Fruit fly (Drosophila melanogaster) ovary, adult (tissue): ENCODE results near the gene Bacc.
A peak's percentile ranks its signal among the peaks of the same experiment; 100 is the strongest.

ENCODE experiments used
- CG17801 ChIP-seq: fragments of 200-800 bp; optimal IDR thresholded peaks from 2 replicates; lab custom pipeline; 2019; ENCODE audit warnings: missing biosample characterization, mild to moderate bottlenecking, missing genetic modification characterization, moderate library complexity; ENCODE audit not compliant: partially characterized antibody

The Bacc gene

DNA sequence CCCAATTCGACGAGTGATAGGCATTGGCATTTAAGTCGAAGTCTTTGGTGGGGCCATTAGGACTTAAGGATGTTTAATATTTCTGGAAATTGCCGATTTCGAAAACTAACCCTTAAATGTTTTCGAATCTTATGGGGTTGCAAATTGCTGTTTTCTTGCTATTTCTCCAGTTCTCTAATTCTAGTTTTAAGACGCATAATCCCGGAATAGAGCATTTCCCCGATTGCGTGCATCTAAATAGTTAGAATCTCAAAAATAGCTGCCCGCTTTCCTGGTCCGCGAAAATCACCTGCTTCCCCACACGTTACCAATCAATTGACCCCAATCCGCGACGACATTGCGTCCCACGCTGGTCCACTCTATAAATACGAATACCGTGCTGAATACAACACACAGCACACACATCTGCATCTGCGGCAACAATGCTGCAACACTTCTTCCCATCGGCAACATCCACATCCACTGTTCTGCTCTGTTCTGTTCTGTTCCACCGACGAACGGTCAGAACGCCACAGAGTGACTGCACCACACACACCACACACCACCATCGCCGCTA lies at the start of gene Bacc:
Gene Bacc, plus strand, starts transcription at position 542 of the 556 bp plus-strand sequence.
- TF ChIP-seq CG17801: peak; percentile 89

DNA sequence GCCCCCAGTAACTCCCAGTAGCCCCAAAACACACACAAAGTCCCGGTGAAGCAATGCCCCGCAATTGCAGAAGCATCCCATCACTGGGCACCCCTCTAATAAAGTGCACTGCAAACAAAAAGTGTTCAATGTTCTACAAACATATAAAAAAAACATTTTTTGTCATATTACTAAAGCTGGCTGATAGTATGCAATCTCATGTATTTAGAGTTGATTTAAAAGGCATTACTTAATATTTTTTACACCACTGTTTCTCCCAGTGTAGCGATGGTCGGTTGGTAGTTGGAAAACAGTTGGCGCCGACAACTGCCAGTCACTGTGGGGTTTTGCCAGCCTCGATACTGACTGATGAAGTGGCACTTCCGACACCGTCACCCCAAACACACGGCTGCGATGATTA lies 31.9 kb upstream of the Bacc start:
- TF ChIP-seq CG17801: no peak

DNA sequence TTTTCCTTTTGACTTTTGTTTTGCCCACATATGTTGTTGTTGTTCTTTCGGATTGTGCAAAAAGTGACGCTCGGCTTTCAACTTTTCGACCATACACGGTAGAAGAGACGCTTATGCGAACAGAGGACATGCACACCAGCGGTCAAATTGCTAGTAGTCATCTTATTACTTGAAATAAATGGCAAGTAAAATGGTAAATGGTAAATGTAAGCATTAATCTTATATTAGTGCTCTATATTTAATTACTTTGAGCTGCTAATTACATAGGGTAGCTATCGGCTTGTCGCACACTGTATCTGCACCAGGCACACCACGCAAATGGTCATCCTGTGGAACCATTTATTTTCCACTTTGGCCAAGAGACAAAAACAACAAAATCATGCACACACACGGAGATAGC lies 30.9 kb upstream of the Bacc start:
- TF ChIP-seq CG17801: no peak

DNA sequence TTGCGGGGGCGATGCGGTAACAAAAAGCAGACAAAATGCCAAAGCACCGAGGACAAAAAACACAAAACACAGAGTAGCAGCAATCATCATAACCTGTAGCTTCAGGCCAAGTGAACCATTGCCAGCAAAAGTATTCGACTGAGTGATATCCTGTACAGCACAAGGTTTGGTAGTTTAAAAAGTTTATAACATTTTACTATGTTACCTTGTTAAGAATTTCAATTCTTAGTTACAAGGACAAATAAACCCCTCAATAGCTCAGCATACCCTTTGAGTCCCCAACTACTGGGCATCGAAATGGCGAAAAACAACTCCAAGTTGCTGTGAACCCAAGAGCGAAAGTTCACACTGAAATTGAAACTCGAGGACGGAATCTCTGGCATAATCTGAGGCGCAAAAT lies 29.1 kb upstream of the Bacc start:
- TF ChIP-seq CG17801: no peak

DNA sequence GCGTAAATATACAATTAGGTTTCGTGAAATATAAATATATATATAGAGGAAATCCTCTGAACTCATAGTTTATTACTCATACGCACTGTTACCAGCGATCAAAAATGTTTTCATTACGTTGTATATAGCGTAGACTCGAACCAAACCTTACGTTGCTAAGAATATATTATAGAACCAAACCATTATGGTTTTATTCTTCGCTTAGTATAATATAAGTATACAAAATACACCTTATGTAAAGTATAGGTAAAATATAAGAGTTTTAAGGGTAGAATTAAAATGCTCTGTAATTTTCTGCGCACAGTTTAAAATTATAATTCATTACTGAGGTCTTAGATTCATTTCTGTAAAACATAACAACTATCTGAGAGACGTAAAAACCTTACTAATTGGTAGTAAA lies 27.8 kb upstream of the Bacc start:
- TF ChIP-seq CG17801: no peak

DNA sequence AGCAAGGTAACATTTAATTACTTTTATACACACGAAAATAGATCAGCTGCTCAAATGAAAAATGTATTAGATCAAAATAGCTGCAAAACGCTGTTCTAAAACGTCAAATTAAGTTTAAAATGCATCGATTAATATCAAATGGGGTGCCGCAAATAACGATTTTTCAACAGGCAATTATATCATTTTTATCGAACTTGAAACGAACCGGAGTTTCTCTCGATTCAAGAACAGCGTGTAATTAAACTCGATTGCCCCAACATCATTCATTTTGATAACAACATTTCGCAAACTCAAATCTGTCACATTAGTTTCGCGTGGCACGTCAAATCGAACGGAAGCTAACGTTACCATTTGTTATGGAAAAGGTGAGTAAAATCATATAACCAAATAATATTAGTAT lies 26.9 kb upstream of the Bacc start, which contains the start of gene CG31689:
Gene CG31689, plus strand, starts transcription at position 301 of the 400 bp plus-strand sequence.
- no peak for TF ChIP-seq CG17801

DNA sequence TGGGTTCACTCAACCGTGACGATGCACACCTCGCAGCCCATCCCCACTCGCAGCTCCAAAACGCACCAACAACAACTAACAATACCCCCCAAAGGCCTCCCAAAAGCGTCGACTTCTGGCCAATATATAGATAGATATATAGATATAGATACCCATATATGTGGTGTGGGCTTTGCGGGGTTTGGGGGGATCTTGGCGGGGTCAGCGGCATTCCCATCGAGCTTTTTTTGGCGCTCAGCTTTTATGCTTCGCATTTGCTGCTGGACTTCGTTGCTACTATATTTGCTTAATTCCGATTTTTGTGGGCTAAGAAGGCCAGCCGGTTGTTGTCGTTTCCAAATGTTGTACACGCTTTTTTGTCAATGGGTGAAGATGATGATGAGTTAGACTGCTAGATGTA lies 24.9 kb upstream of the Bacc start:
- TF ChIP-seq CG17801: no peak

DNA sequence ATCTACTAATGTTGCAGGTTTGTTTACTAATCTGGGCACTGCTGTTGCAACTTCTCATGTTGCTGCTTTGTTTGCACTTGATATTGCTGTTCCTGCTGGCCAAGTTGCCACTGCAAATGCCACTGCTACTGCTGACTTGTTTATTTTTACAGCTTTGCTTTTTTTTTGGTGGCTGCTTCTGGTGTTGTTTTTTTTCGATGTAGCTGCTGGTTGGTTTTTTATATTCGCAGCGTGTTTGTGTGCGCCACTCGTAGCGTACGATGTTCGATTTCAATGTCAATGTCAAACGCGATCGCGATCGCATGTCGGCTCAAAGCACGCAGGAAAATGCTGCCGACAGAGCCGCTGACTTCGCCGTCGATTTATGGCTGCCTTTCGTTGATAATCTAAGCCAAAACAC lies 24.4 kb upstream of the Bacc start:
- no peak for TF ChIP-seq CG17801

DNA sequence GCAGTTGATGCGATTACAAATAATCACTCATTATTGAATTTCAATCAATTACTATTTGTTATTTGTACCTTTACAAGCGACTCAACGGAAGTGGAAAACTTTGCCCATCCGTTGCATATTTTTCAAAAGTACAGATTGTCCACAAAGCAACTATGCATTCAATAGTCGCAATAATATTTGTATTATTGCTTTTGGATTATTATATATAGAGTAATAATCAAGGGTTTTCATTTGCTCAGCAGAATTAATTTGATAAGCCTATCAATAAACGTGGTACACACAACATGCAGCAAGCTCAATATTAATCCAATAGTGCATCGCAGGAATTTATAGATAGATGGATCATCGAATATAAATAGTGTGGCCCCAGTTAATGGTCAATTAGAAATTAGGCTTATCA lies 23.7 kb upstream of the Bacc start:
- TF ChIP-seq CG17801: no peak

DNA sequence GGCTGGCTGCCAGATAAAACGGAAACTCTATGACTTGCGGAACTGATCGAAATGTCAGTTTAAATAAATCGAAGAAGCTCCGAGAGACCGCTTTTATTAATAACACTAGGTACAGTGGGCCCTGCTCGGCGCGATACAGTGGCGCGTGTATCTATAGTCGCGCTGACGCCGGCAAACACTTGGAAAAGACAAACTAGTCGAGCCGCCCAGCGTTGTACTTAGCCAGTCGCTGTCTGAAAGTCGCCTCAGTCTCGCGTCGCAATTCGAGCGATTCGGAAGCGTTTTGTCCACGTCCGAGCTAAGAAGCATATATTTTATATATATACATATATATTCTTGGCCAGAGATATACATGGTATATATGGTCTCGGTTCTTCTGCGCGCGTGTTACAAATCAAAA lies 22.4 kb upstream of the Bacc start:
- TF ChIP-seq CG17801: no peak

DNA sequence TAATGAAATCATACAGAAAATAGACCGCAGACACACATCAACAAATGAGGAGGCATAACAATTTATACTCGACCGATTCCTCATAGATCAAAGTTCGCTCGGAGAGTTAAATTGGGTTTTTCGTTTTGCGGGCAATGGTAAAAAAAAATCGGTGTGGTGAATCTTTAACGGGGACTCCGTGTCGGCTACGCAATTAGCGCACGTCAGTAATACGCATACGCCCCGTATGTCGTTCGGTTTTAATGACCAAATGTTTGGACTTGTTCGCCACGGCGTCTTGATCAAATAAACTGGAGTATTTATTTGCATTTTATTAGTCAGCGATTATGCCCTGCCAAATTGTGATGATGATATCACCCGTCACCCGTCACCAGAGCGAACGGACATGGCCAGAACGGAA lies 21.5 kb upstream of the Bacc start:
- TF ChIP-seq CG17801: no peak

DNA sequence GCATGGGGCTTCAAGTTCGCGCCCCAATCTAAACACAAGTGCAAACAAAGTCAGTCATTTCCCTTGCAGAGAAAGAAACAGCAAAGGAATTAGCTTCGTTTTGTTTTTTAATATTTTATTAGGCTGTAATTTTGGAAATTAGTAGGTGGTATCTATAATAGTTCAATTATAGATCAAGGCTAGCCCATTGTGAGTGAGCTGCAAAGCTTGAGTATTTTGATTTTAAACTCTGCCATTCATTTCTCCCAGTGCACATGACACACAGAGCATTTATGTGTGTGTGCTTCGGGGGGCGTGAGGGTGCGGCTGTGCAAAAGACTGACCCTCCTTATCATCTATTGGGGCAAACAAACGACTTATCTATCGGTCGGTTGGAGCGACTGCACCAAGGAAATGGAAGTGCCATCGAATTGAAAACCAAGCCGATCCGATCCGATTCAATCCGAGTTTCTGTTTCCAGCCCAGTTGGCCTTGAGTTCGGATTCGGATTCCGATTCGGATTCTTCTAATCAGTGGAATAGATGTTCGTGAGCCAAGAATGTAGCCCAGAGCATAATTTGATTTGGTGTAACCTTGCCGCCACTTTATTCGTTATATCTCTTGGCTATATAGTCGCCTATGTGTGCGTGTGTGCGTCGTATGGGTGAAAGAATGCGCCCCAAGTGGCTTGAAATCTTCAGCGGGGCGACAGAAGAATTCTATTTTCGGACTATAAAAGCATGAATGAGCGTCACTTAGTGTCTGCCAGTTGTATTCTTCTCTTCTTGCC lies 20.7 kb upstream of the Bacc start:
- no peak for TF ChIP-seq CG17801

DNA sequence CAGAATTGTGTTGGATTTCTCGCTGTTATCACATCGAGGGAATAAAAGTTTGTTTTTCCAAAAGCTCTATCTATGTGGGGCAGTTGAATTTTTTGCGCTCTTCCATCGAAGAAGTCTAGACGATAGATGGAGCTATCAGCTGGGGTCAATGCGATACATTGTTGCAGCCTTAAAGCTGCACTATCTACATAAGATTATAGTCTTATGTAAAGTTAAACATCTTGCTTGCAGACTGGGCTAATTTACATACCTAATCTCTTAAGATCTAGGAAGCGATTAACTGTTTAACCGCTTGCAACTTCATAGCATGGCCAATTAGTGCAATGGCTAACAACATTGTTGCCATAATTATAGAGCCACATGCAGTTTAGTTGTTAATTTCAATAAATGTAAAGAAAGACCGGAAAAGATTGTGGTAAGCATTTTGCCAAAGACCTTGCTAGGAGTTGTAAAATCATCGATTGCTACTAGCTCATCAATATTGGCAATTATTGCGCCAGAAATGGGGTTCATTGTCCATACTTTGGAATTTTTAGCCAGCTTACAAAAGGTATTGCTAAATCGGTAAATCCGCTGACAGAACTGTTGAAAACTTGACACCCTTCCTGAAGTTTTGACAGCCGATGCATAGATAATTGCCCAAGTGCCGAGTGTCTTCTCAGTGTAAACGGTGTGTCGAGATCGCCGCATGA lies 20.0 kb upstream of the Bacc start:
- TF ChIP-seq CG17801: no peak

DNA sequence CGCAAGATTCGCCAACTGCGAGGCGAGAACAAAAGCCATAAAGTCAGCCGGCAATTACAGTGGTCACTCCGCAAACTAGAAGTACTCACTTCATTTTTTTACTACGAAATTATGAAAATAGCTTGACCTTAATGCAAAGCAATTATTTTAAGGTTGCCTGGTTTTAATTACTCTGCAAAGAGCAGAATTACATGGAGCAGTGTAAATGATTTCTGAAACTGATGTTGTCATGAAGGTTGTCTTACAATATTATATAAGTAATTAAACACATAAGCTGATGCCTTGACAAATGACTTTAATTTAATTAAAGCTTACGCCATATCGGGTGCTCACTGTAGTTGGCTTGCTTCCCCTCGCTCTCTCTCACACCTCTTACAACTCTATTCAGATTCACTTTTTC lies 18.0 kb upstream of the Bacc start:
- TF ChIP-seq CG17801: peak; percentile 86

DNA sequence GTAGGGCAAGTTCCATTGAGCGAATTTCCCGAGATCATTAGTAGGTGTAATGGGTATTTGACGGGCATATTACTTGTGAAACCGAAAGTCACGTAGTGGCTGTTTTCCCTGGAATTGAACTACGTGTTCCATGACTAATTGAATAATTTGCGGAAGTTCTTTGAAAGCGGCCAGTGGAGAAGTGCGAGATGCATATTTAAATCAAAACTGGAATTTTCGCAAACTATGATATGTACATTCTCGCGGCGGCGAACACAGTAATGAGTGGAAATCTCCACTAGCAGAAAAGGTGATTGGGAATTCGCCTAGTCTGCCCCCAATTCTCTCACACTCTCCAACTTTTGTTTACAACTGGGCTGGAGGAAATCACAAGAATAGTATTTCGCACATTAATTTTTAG lies 17.3 kb upstream of the Bacc start:
- TF ChIP-seq CG17801: peak; percentile 21

DNA sequence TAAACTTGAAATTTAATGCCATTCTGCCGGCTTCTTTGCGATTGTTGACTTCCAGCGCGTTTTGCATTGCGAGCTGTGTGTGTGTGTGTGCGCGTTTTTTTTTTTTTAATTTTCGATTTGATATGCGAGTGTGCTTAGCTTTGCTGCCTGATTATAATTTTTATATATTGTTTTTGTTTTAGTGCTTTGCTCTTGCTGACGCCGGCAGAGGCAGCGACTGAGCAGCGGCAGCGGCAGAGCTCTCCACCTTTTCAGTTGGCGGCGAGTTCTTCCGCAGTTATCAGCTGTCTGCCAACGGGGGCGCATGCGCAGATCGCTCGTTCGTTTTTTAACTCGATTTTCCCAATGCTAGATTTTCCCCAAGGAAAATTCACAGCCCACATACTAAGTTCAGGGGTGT lies 16.7 kb upstream of the Bacc start:
- no peak for TF ChIP-seq CG17801

DNA sequence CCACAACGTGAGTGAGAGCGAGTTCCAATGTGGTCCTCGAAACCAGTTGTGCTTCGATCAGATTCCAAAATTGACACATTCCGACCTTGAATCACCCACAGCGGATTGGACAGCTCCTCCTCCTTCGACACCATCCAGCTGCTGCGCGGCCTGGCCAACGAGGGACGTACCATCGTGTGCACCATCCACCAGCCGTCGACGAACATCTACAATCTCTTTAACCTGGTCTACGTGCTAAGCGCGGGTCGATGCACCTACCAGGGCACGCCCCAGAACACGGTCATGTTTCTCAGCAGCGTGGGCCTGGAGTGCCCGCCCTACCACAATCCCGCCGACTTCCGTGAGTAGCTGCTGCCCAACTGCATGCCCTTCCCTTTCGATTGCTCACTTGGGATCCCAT lies 14.7 kb upstream of the Bacc start:
- TF ChIP-seq CG17801: no peak

DNA sequence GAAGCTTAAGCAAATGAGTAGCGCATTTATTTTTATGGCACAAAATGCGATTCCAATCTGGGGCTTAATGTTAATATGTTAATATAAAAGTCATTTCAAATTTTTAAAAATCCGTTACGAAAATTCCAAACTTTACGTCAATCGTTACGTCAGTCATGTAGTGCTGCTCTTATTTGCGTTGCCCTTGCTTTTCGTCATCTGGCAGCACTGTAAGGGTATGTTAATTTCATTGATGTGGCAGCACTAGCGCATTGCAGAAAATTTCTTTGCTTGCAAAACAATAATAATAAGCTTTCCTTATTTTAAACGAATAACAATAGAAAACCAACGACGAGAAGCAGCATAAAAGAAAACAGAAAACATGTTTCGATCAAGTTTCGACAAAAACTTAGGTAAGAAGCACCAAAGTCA lies 12.4 kb upstream of the Bacc start, which contains the start of gene Hrs:
Gene Hrs, plus strand, starts transcription at position 167 of the 411 bp plus-strand sequence.
- peak; percentile 35 for TF ChIP-seq CG17801
